Fruit fly (Drosophila melanogaster) whole organism, embryonic: ENCODE results near the gene CG9737.

Experiments used
- CG10543 ChIP-seq: fragments of 200-800 bp; sonication (Bioruptor generic); optimal IDR thresholded peaks from 3 replicates; lab custom pipeline; 2017; ENCODE audit warnings: missing biosample characterization, mild to moderate bottlenecking, missing genetic modification characterization, moderate library complexity
- CG10959 ChIP-seq: fragments of 200-800 bp; sonication (Bioruptor generic); IDR thresholded peaks from 2 replicates; pipeline ENCODE4 v1.3.6; 2022; ENCODE audit warnings: missing biosample characterization, missing genetic modification characterization
- CG1233 ChIP-seq: fragments of 200-800 bp; sonication (Bioruptor generic); optimal IDR thresholded peaks from 4 replicates; lab custom pipeline; 2018; ENCODE audit warnings: missing biosample characterization, mild to moderate bottlenecking, missing genetic modification characterization
- CG13287 ChIP-seq: fragments of 200-800 bp; sonication (Bioruptor generic); IDR thresholded peaks from 2 replicates; pipeline ENCODE4 v1.3.6; 2022; ENCODE audit warnings: missing biosample characterization, missing genetic modification characterization; ENCODE audit not compliant: partially characterized antibody
- CG13624 ChIP-seq: fragments of 200-800 bp; sonication (Bioruptor generic); optimal IDR thresholded peaks from 2 replicates; lab custom pipeline; 2016; ENCODE audit warnings: missing biosample characterization, missing genetic modification characterization
- CG15601 ChIP-seq: fragments of 200-800 bp; sonication (Bioruptor generic); optimal IDR thresholded peaks from 3 replicates; lab custom pipeline; 2019; ENCODE audit warnings: missing biosample characterization, mild to moderate bottlenecking, missing genetic modification characterization, moderate library complexity
- CG17359 ChIP-seq: fragments of 200-800 bp; sonication (Bioruptor generic); optimal IDR thresholded peaks from 3 replicates; lab custom pipeline; 2018; ENCODE audit warnings: missing biosample characterization, mild to moderate bottlenecking, missing genetic modification characterization, moderate library complexity
- CG17802 ChIP-seq: fragments of 200-800 bp; sonication (Bioruptor generic); optimal IDR thresholded peaks from 2 replicates; lab custom pipeline; 2018; ENCODE audit warnings: missing biosample characterization, mild to moderate bottlenecking, missing genetic modification characterization, moderate library complexity
- CG18764 ChIP-seq: fragments of 200-800 bp; sonication (Bioruptor generic); optimal IDR thresholded peaks from 3 replicates; lab custom pipeline; 2016; ENCODE audit warnings: missing biosample characterization, missing genetic modification characterization
- CG2120 ChIP-seq: fragments of 200-800 bp; sonication (Bioruptor generic); optimal IDR thresholded peaks from 3 replicates; lab custom pipeline; 2016; ENCODE audit warnings: missing biosample characterization, missing genetic modification characterization
- CG3065 ChIP-seq: fragments of 200-800 bp; sonication (Bioruptor generic); optimal IDR thresholded peaks from 2 replicates; lab custom pipeline; 2016; ENCODE audit warnings: missing biosample characterization, missing genetic modification characterization
- CG31224 ChIP-seq: fragments of 200-800 bp; sonication (Bioruptor generic); IDR thresholded peaks from 2 replicates; pipeline ENCODE4 v1.3.6; 2022; ENCODE audit warnings: missing biosample characterization, missing genetic modification characterization
- CG34376 ChIP-seq: fragments of 200-800 bp; sonication (Bioruptor generic); optimal IDR thresholded peaks from 2 replicates; lab custom pipeline; 2018; ENCODE audit warnings: missing biosample characterization, mild to moderate bottlenecking, missing genetic modification characterization
- CG42726 ChIP-seq: fragments of 200-800 bp; sonication (Bioruptor generic); IDR thresholded peaks from 2 replicates; pipeline ENCODE4 v1.3.6; 2022; ENCODE audit warnings: missing biosample characterization, missing genetic modification characterization; ENCODE audit not compliant: partially characterized antibody
- CG6272 ChIP-seq: fragments of 200-800 bp; sonication (Bioruptor generic); IDR thresholded peaks from 2 replicates; pipeline ENCODE4 v1.3.6; 2022; ENCODE audit warnings: missing biosample characterization, missing genetic modification characterization
- CG6791 ChIP-seq: fragments of 200-800 bp; sonication (Bioruptor generic); IDR thresholded peaks from 3 replicates; pipeline ENCODE4 v1.3.6; 2022; ENCODE audit warnings: missing biosample characterization, missing genetic modification characterization; ENCODE audit not compliant: partially characterized antibody
- CG8388 ChIP-seq: fragments of 200-800 bp; sonication (Bioruptor generic); optimal IDR thresholded peaks from 2 replicates; lab custom pipeline; 2019; ENCODE audit warnings: missing biosample characterization, mild to moderate bottlenecking, missing genetic modification characterization, moderate library complexity
- CG8478 ChIP-seq: fragments of >200 bp; optimal IDR thresholded peaks from 2 replicates; lab custom pipeline; 2018
- Dref ChIP-seq: fragments of 200-800 bp; sonication (Bioruptor generic); IDR thresholded peaks from 2 replicates; pipeline ENCODE4 v1.3.6; 2022; ENCODE audit warnings: missing biosample characterization, missing genetic modification characterization
- HLH4C ChIP-seq: fragments of 200-800 bp; sonication (Bioruptor generic); IDR thresholded peaks from 3 replicates; pipeline ENCODE4 v1.3.6; 2022; ENCODE audit warnings: missing biosample characterization, missing genetic modification characterization; ENCODE audit not compliant: partially characterized antibody
- Mrtf ChIP-seq: fragments of 200-800 bp; sonication (Bioruptor generic); IDR thresholded peaks from 3 replicates; pipeline ENCODE4 v1.3.6; 2022; ENCODE audit warnings: missing biosample characterization, missing genetic modification characterization
- Pdp1 ChIP-seq, 2 experiments: fragments of 200-800 bp; sonication (Bioruptor generic); optimal IDR thresholded peaks; 3 replicates each; lab custom pipeline; 2016; ENCODE audit warnings: missing biosample characterization in 2 of 2, missing genetic modification characterization in 2 of 2, mild to moderate bottlenecking in 1 of 2, moderate library complexity in 1 of 2
- Poxn ChIP-seq: fragments of 200-800 bp; sonication (Bioruptor generic); IDR thresholded peaks from 2 replicates; pipeline ENCODE4 v1.3.6; 2022; ENCODE audit warnings: missing biosample characterization, missing genetic modification characterization
- Taf1 ChIP-seq: fragments of 200-800 bp; sonication (Bioruptor generic); IDR thresholded peaks from 2 replicates; pipeline ENCODE4 v1.3.6; 2022; ENCODE audit warnings: missing biosample characterization, missing genetic modification characterization
- ab ChIP-seq: fragments of 200-800 bp; sonication (Bioruptor generic); optimal IDR thresholded peaks from 2 replicates; lab custom pipeline; 2016; ENCODE audit warnings: missing biosample characterization, missing genetic modification characterization
- amos ChIP-seq: fragments of 200-800 bp; sonication (Bioruptor generic); IDR thresholded peaks from 2 replicates; pipeline ENCODE4 v1.3.6; 2022; ENCODE audit warnings: missing biosample characterization, missing genetic modification characterization; ENCODE audit not compliant: partially characterized antibody
- ara ChIP-seq: fragments of 200-800 bp; sonication (Bioruptor generic); IDR thresholded peaks from 2 replicates; pipeline ENCODE4 v1.3.6; 2022; ENCODE audit warnings: missing biosample characterization, missing genetic modification characterization
- bbx ChIP-seq: fragments of 200-800 bp; sonication (Bioruptor generic); IDR thresholded peaks from 2 replicates; pipeline ENCODE4 v1.3.6; 2022; ENCODE audit warnings: missing biosample characterization, missing genetic modification characterization; ENCODE audit not compliant: partially characterized antibody
- cg ChIP-seq: fragments of 200-800 bp; sonication (Bioruptor generic); optimal IDR thresholded peaks from 3 replicates; lab custom pipeline; 2019; ENCODE audit warnings: missing biosample characterization, mild to moderate bottlenecking, missing genetic modification characterization, moderate library complexity
- chinmo ChIP-seq: fragments of 200-800 bp; sonication (Bioruptor generic); IDR thresholded peaks from 4 replicates; pipeline ENCODE4 v1.3.6; 2022; ENCODE audit warnings: missing biosample characterization, missing genetic modification characterization; ENCODE audit not compliant: partially characterized antibody
- corto ChIP-seq: fragments of 200-800 bp; sonication (Bioruptor generic); optimal IDR thresholded peaks from 2 replicates; lab custom pipeline; 2016; ENCODE audit warnings: missing biosample characterization, mild to moderate bottlenecking, missing genetic modification characterization, moderate library complexity
- ewg ChIP-seq: fragments of 200-800 bp; sonication (Bioruptor generic); optimal IDR thresholded peaks from 3 replicates; lab custom pipeline; 2017; ENCODE audit warnings: mild to moderate bottlenecking, missing biosample characterization, missing genetic modification reagents, missing genetic modification characterization
- gcm2 ChIP-seq: fragments of 200-800 bp; sonication (Bioruptor generic); optimal IDR thresholded peaks from 2 replicates; lab custom pipeline; 2016; ENCODE audit warnings: missing biosample characterization, missing genetic modification characterization
- h ChIP-seq: fragments of >200 bp; optimal IDR thresholded peaks from 2 replicates; lab custom pipeline; 2017
- hb ChIP-seq: fragments of 200-800 bp; sonication (Bioruptor generic); IDR thresholded peaks from 3 replicates; pipeline ENCODE4 v1.3.6; 2022; ENCODE audit warnings: missing biosample characterization, missing genetic modification characterization; ENCODE audit not compliant: partially characterized antibody
- inv ChIP-seq: fragments of 200-800 bp; sonication (Bioruptor generic); IDR thresholded peaks from 2 replicates; pipeline ENCODE4 v1.3.6; 2022; ENCODE audit warnings: missing biosample characterization, missing genetic modification characterization; ENCODE audit not compliant: partially characterized antibody
- jumu ChIP-seq: fragments of 200-800 bp; sonication (Bioruptor generic); optimal IDR thresholded peaks from 3 replicates; lab custom pipeline; 2016; ENCODE audit warnings: missing biosample characterization, missing genetic modification characterization
- ken ChIP-seq: fragments of 200-800 bp; sonication (Bioruptor generic); IDR thresholded peaks from 3 replicates; pipeline ENCODE4 v1.3.6; 2022; ENCODE audit warnings: missing biosample characterization, missing genetic modification characterization
- lab ChIP-seq: fragments of 200-800 bp; sonication (Bioruptor generic); optimal IDR thresholded peaks from 3 replicates; lab custom pipeline; 2017; ENCODE audit warnings: missing biosample characterization, missing genetic modification characterization, mild to moderate bottlenecking, moderate library complexity, missing genetic modification reagents
- lbe ChIP-seq: fragments of 200-800 bp; sonication (Bioruptor generic); optimal IDR thresholded peaks from 2 replicates; lab custom pipeline; 2016; ENCODE audit warnings: missing biosample characterization, mild to moderate bottlenecking, missing genetic modification characterization
- mam ChIP-seq: fragments of 200-800 bp; sonication (Bioruptor generic); optimal IDR thresholded peaks from 3 replicates; lab custom pipeline; 2016; ENCODE audit warnings: missing biosample characterization, missing genetic modification characterization
- otp ChIP-seq: fragments of 200-800 bp; sonication (Bioruptor generic); IDR thresholded peaks from 3 replicates; pipeline ENCODE4, ENCODE4 v1.3.6; 2022; ENCODE audit warnings: missing biosample characterization, missing genetic modification characterization
- ranshi ChIP-seq: fragments of 200-800 bp; sonication (Bioruptor generic); IDR thresholded peaks from 2 replicates; pipeline ENCODE4 v1.3.6; 2022; ENCODE audit warnings: missing biosample characterization, missing genetic modification characterization
- ro ChIP-seq: fragments of 200-800 bp; sonication (Bioruptor generic); IDR thresholded peaks from 2 replicates; pipeline ENCODE4 v1.3.6; 2022; ENCODE audit warnings: missing biosample characterization, missing genetic modification characterization
- sisA ChIP-seq: fragments of 200-800 bp; sonication (Bioruptor generic); IDR thresholded peaks from 2 replicates; pipeline ENCODE4 v1.3.6; 2022; ENCODE audit warnings: missing biosample characterization, missing genetic modification characterization
- sob ChIP-seq: fragments of 200-800 bp; sonication (Bioruptor generic); IDR thresholded peaks from 2 replicates; pipeline ENCODE4 v1.3.6; 2022; ENCODE audit warnings: missing biosample characterization, missing genetic modification characterization
- sr ChIP-seq: fragments of 200-800 bp; sonication (Bioruptor generic); IDR thresholded peaks from 3 replicates; pipeline ENCODE4 v1.3.6; 2022; ENCODE audit warnings: missing biosample characterization, missing genetic modification characterization
- tgo ChIP-seq: fragments of 200-800 bp; sonication (Bioruptor generic); IDR thresholded peaks from 3 replicates; pipeline ENCODE4 v1.3.6; 2022; ENCODE audit warnings: missing biosample characterization, missing genetic modification characterization
- toy ChIP-seq: fragments of 200-800 bp; sonication (Bioruptor generic); IDR thresholded peaks from 2 replicates; pipeline ENCODE4 v1.3.6; 2022; ENCODE audit warnings: missing biosample characterization, missing genetic modification characterization
- vnd ChIP-seq: fragments of 200-800 bp; sonication (Bioruptor generic); IDR thresholded peaks from 3 replicates; pipeline ENCODE4 v1.3.6; 2022; ENCODE audit warnings: missing biosample characterization, missing genetic modification characterization; ENCODE audit not compliant: partially characterized antibody
- wdn ChIP-seq: fragments of 200-800 bp; sonication (Bioruptor generic); IDR thresholded peaks from 2 replicates; pipeline ENCODE4 v1.3.6; 2022; ENCODE audit warnings: missing biosample characterization, missing genetic modification characterization

The CG9737 gene

dm6 chr3R:30247802-30248363 lies 4.8 kb upstream of the CG9737 start (continued):
- no peak for TF ChIP-seq corto (GFP tag; lab: Kevin White, UChicago)
- TF ChIP-seq CG17802: no peak
- no peak for TF ChIP-seq CG15601 (tag; lab: Kevin White, UChicago)
- TF ChIP-seq CG18764 (GFP tag; lab: Kevin White, UChicago): no peak
- TF ChIP-seq CG42726 (GFP tag; lab: Robert Waterston, UW): peak; percentile 62
- TF ChIP-seq CG34376: no peak
- peak; percentile 66 for TF ChIP-seq amos
- TF ChIP-seq CG2120 (GFP tag; lab: Kevin White, UChicago): peak; percentile 12
- TF ChIP-seq h: no peak
- no peak for TF ChIP-seq ab (GFP tag; lab: Kevin White, UChicago)
- no peak for TF ChIP-seq CG17359 (tag; lab: Kevin White, UChicago)
- TF ChIP-seq Pdp1 (GFP tag; optimal IDR thresholded peaks at IDR 0.05; lab: Kevin White, UChicago): no peak
- peak; percentile 21; the same call in 1 of the 2 replicates for TF ChIP-seq CG13287
- no peak for TF ChIP-seq CG6272 (GFP tag; lab: Robert Waterston, UW)
- peak; percentile 78; the same call in 2 of the 3 replicates for TF ChIP-seq CG6791
- no peak for TF ChIP-seq ara (GFP tag; lab: Robert Waterston, UW)
- TF ChIP-seq CG31224 (GFP tag; lab: Robert Waterston, UW): no peak
- no peak for TF ChIP-seq ken (GFP tag; lab: Robert Waterston, UW)
- TF ChIP-seq gcm2 (GFP tag; lab: Kevin White, UChicago): no peak
- no peak for TF ChIP-seq CG8388 (GFP tag; lab: Kevin White, UChicago)
- no peak for TF ChIP-seq CG10543 (GFP tag; lab: Kevin White, UChicago)
- TF ChIP-seq CG10959 (GFP tag; lab: Robert Waterston, UW): no peak
- TF ChIP-seq ranshi: no peak
- no peak for TF ChIP-seq ewg (GFP tag; lab: Kevin White, UChicago)
- TF ChIP-seq vnd (GFP tag; lab: Robert Waterston, UW): peak; percentile 42; the same call in 1 of the 3 replicates
- no peak for TF ChIP-seq Dref (GFP tag; lab: Robert Waterston, UW)
- TF ChIP-seq sob: no peak
- no peak for TF ChIP-seq toy (GFP tag; lab: Robert Waterston, UW)
- TF ChIP-seq Poxn (GFP tag; lab: Robert Waterston, UW): no peak
- TF ChIP-seq CG1233 (GFP tag; lab: Kevin White, UChicago): no peak
- peak; percentile 21 for TF ChIP-seq lab (GFP tag; lab: Kevin White, UChicago)
- TF ChIP-seq CG3065 (GFP tag; lab: Kevin White, UChicago): no peak
- TF ChIP-seq bbx (GFP tag; lab: Robert Waterston, UW): peak; percentile 56
- TF ChIP-seq mam (GFP tag; lab: Kevin White, UChicago): no peak
- 0 out of 4 replicates have a peak, but pooled peaks have one; percentile 9 for TF ChIP-seq chinmo (GFP tag; lab: Robert Waterston, UW)
- no peak for TF ChIP-seq lbe (GFP tag; lab: Kevin White, UChicago)
- TF ChIP-seq otp: 0 out of 3 replicates have a peak, but pooled peaks have one; percentile 6
- no peak for TF ChIP-seq Taf1 (GFP tag; lab: Robert Waterston, UW)
- TF ChIP-seq Mrtf (GFP tag; lab: Robert Waterston, UW): no peak
- peak; percentile 62 for TF ChIP-seq HLH4C (GFP tag; lab: Robert Waterston, UW)
- TF ChIP-seq CG13624 (GFP tag; lab: Kevin White, UChicago): no peak
- TF ChIP-seq cg (GFP tag; lab: Kevin White, UChicago): no peak
- peak; percentile 37; the same call in 1 of the 2 replicates for TF ChIP-seq inv (GFP tag; lab: Robert Waterston, UW)
- TF ChIP-seq ro: no peak
- no peak for TF ChIP-seq tgo (GFP tag; lab: Robert Waterston, UW)
- TF ChIP-seq hb: peak; percentile 46; the same call in 1 of the 3 replicates
- no peak for TF ChIP-seq wdn (GFP tag; lab: Robert Waterston, UW)
- TF ChIP-seq sr (GFP tag; lab: Robert Waterston, UW): no peak
- TF ChIP-seq jumu: no peak
- TF ChIP-seq sisA (GFP tag; lab: Robert Waterston, UW): no peak
- TF ChIP-seq CG8478: no peak
